Worm (Caenorhabditis elegans): Measurements from ENCODE around the gene B0454.5.

B0454.5 gene

ce11 chrII:3014196-3014849 lies 24.3 kb upstream of the B0454.5 start, which contains the start of gene C41H7.2:
C41H7.2 (plus strand) TSS chrII:3014817.
- TF ChIP-seq elt-2 (tag; optimal IDR thresholded peaks at IDR 0.05) (peak; percentile 91), nfya-1 (tag; optimal IDR thresholded peaks at IDR 0.05; ENCODE audit: insufficient read depth) (peak; percentile 83), pqm-1 (tag; optimal IDR thresholded peaks at IDR 0.05) (peak; percentile 49), hmg-11 (tag; optimal IDR thresholded peaks at IDR 0.05) (no peak)

ce11 chrII:3019807-3020206 lies 18.9 kb upstream of the B0454.5 start, which contains the start of gene clec-3:
clec-3 (minus strand) TSS chrII:3019907.
- TF ChIP-seq mdl-1 (tag; optimal IDR thresholded peaks at IDR 0.05) = no peak
- TF ChIP-seq nhr-23 (tag; optimal IDR thresholded peaks at IDR 0.05) = no peak
- TF ChIP-seq ceh-28 (tag; optimal IDR thresholded peaks at IDR 0.05) = no peak
- TF ChIP-seq lin-39 (tag; optimal IDR thresholded peaks at IDR 0.05) = no peak
- no peak for TF ChIP-seq ceh-16 (tag; optimal IDR thresholded peaks at IDR 0.05)

- no peak for TF ChIP-seq skn-1 (tag; optimal IDR thresholded peaks at IDR 0.05)
- no peak for TF ChIP-seq fkh-2 (tag; optimal IDR thresholded peaks at IDR 0.05)
- TF ChIP-seq ceh-9 (tag; optimal IDR thresholded peaks at IDR 0.05) = no peak
- no peak for TF ChIP-seq nhr-23 (tag; optimal IDR thresholded peaks at IDR 0.05)
- no peak for TF ChIP-seq ztf-4 (tag; optimal IDR thresholded peaks at IDR 0.05)
- TF ChIP-seq lin-39 (tag; optimal IDR thresholded peaks at IDR 0.05) = no peak
- no peak for TF ChIP-seq nhr-28 (tag; optimal IDR thresholded peaks at IDR 0.05)
- TF ChIP-seq sea-2 (GFP tag; optimal IDR thresholded peaks at IDR 0.05) = no peak
- no peak for TF ChIP-seq egl-5 (tag; optimal IDR thresholded peaks at IDR 0.05)
- TF ChIP-seq R02D3.7 (tag; optimal IDR thresholded peaks at IDR 0.05) = no peak
- no peak for TF ChIP-seq nhr-237 (tag; optimal IDR thresholded peaks at IDR 0.05)
- TF ChIP-seq snpc-4 (tag; optimal IDR thresholded peaks at IDR 0.05) = no peak
- no peak for TF ChIP-seq pha-4 (tag; optimal IDR thresholded peaks at IDR 0.05)
- TF ChIP-seq elt-1 (tag; optimal IDR thresholded peaks at IDR 0.05) = no peak
- TF ChIP-seq ztf-11 (tag; optimal IDR thresholded peaks at IDR 0.05) = no peak
These were observed 17.8 kb upstream of the B0454.5 start for ce11 chrII:3020899-3021298.

- TF ChIP-seq zag-1 (tag; optimal IDR thresholded peaks at IDR 0.05) (no peak), nhr-237 (tag; optimal IDR thresholded peaks at IDR 0.05) (no peak), aly-2 (tag; optimal IDR thresholded peaks at IDR 0.05) (no peak), ama-1 (optimal IDR thresholded peaks at IDR 0.05) (no peak), ceh-16 (tag; optimal IDR thresholded peaks at IDR 0.05) (no peak), fos-1 (tag; optimal IDR thresholded peaks at IDR 0.05) (no peak), daf-12 (tag; optimal IDR thresholded peaks at IDR 0.05) (no peak), sea-2 (GFP tag; optimal IDR thresholded peaks at IDR 0.05) (no peak)
These were observed 15.2 kb upstream of the B0454.5 start, which contains the start of gene clec-2 for ce11 chrII:3023381-3023935. clec-2 (minus strand) TSS chrII:3023431.

ce11 chrII:3024655-3025054 lies 14.0 kb upstream of the B0454.5 start:
- TF ChIP-seq elt-1 (tag; optimal IDR thresholded peaks at IDR 0.05) (no peak), mdl-1 (tag; optimal IDR thresholded peaks at IDR 0.05) (no peak), lsy-12 (tag; optimal IDR thresholded peaks at IDR 0.05) (no peak), nhr-237 (tag; optimal IDR thresholded peaks at IDR 0.05) (no peak), nhr-12 (tag; optimal IDR thresholded peaks at IDR 0.05) (no peak), ZK546.5 (tag; optimal IDR thresholded peaks at IDR 0.05) (no peak), skn-1 (tag; optimal IDR thresholded peaks at IDR 0.05) (no peak), nhr-67 (tag; optimal IDR thresholded peaks at IDR 0.05) (no peak), jun-1 (tag; optimal IDR thresholded peaks at IDR 0.05) (no peak), zag-1 (tag; optimal IDR thresholded peaks at IDR 0.05) (no peak), snpc-4 (tag; optimal IDR thresholded peaks at IDR 0.05) (no peak), fkh-10 (GFP tag; optimal IDR thresholded peaks at IDR 0.05) (no peak), lin-15B (tag; optimal IDR thresholded peaks at IDR 0.05) (no peak)
